Fruit fly (Drosophila melanogaster): ENCODE measurements around the gene Sfp24F.

Sfp24F gene

dm6 chr2L:4417982-4418381 lies 23.9 kb downstream of the Sfp24F start (continued):
- TF ChIP-seq pan (optimal IDR thresholded peaks at IDR 0.05) (no peak), pan (GFP tag; optimal IDR thresholded peaks at IDR 0.05 in 1 of 2, IDR thresholded peaks at IDR 0.05 in 1 of 2) (peak in 1 of 2 experiments; percentile 31), bsh (GFP tag; optimal IDR thresholded peaks at IDR 0.05) (no peak), CG6654 (GFP tag; optimal IDR thresholded peaks at IDR 0.05) (no peak), zen (tag; optimal IDR thresholded peaks at IDR 0.05) (no peak), CG2116 (GFP tag; optimal IDR thresholded peaks at IDR 0.05) (no peak), ham (GFP tag; IDR thresholded peaks at IDR 0.05) (no peak), nau (GFP tag; optimal IDR thresholded peaks at IDR 0.05) (no peak), ATbp (GFP tag; optimal IDR thresholded peaks at IDR 0.05) (no peak), dati (GFP tag; IDR thresholded peaks at IDR 0.05) (no peak), sr (GFP tag; IDR thresholded peaks at IDR 0.05) (peak; percentile 59; the same call in 1 of the 3 replicates), CG10209 (GFP tag; optimal IDR thresholded peaks at IDR 0.05) (no peak), fu2 (GFP tag; optimal IDR thresholded peaks at IDR 0.05) (no peak), CG15073 (GFP tag; optimal IDR thresholded peaks at IDR 0.05) (no peak), crol (GFP tag; IDR thresholded peaks at IDR 0.05) (no peak), CkIIα-i1 (GFP tag; IDR thresholded peaks at IDR 0.05) (no peak), lilli (GFP tag; optimal IDR thresholded peaks at IDR 0.05) (no peak), CG6683 (GFP tag; optimal IDR thresholded peaks at IDR 0.05) (no peak), CG18262 (tag; optimal IDR thresholded peaks at IDR 0.05) (no peak), PHDP (tag; optimal IDR thresholded peaks at IDR 0.05) (no peak), tio (GFP tag; optimal IDR thresholded peaks at IDR 0.05) (no peak), ac (GFP tag; optimal IDR thresholded peaks at IDR 0.05) (no peak), CG1832 (GFP tag; optimal IDR thresholded peaks at IDR 0.05) (peak; percentile 34), CG17568 (GFP tag; optimal IDR thresholded peaks at IDR 0.05) (no peak), Myb (GFP tag; optimal IDR thresholded peaks at IDR 0.05) (no peak), CG31441 (GFP tag; IDR thresholded peaks at IDR 0.05) (no peak), Taf1 (GFP tag; IDR thresholded peaks at IDR 0.05) (no peak), so (GFP tag; IDR thresholded peaks at IDR 0.05) (no peak), Mad (GFP tag; optimal IDR thresholded peaks at IDR 0.05) (no peak), slou (GFP tag; optimal IDR thresholded peaks at IDR 0.05) (no peak), abd-A (tag; optimal IDR thresholded peaks at IDR 0.05) (no peak), pros (GFP tag; optimal IDR thresholded peaks at IDR 0.05) (no peak), Rfx (GFP tag; IDR thresholded peaks at IDR 0.05) (0 out of 2 replicates have a peak, but pooled peaks have one; percentile 8), CG6813 (GFP tag; optimal IDR thresholded peaks at IDR 0.05) (no peak), CG8089 (GFP tag; optimal IDR thresholded peaks at IDR 0.05) (no peak), CG4854 (GFP tag; optimal IDR thresholded peaks at IDR 0.05) (no peak), CG17912 (GFP tag; optimal IDR thresholded peaks at IDR 0.05) (no peak), kah (GFP tag; optimal IDR thresholded peaks at IDR 0.05) (peak; percentile 94), CG7928 (GFP tag; optimal IDR thresholded peaks at IDR 0.05) (no peak), Dip2 (GFP tag; IDR thresholded peaks at IDR 0.05) (peak; percentile 91), CG31365 (tag; optimal IDR thresholded peaks at IDR 0.05) (no peak), CG32767 (GFP tag; IDR thresholded peaks at IDR 0.05) (no peak), Dfd (GFP tag; optimal IDR thresholded peaks at IDR 0.05) (no peak), schlank (tag; optimal IDR thresholded peaks at IDR 0.05) (no peak), CG9932 (GFP tag; IDR thresholded peaks at IDR 0.05) (0 out of 2 replicates have a peak, but pooled peaks have one; percentile 16), Hr39 (optimal IDR thresholded peaks at IDR 0.05) (no peak), Nf-YA (GFP tag; IDR thresholded peaks at IDR 0.05) (0 out of 2 replicates have a peak, but pooled peaks have one; percentile 8), CG30403 (GFP tag; optimal IDR thresholded peaks at IDR 0.05) (no peak), Atf3 (GFP tag; optimal IDR thresholded peaks at IDR 0.05) (no peak), tap (tag; optimal IDR thresholded peaks at IDR 0.05) (no peak), cwo (GFP tag; optimal IDR thresholded peaks at IDR 0.05) (no peak), CG3995 (GFP tag; optimal IDR thresholded peaks at IDR 0.05) (no peak)

Measured in whole organism, embryonic.